Worm (Caenorhabditis elegans) whole organism, L4 larva: ENCODE data around the gene F58E2.5.

Experiments
- F10B5.3 ChIP-seq: sonication (generic microtip); optimal IDR thresholded peaks from 2 replicates; lab custom pipeline; 2016; ENCODE audit warnings: mild to moderate bottlenecking, missing genetic modification characterization, missing compliant biosample characterization
- R02D3.7 ChIP-seq: fragments of 150-350 bp; sonication (generic microtip); optimal IDR thresholded peaks from 3 replicates; lab custom pipeline; 2014; ENCODE audit warnings: missing biosample characterization, missing genetic modification characterization
- ZK337.2 ChIP-seq: fragments of 200-800 bp; sonication (Bioruptor generic); IDR thresholded peaks from 2 replicates; pipeline ENCODE4 v1.3.6; 2022; ENCODE audit warnings: missing genetic modification reagents, missing genetic modification characterization, missing compliant biosample characterization
- ZK546.5 ChIP-seq, 2 experiments: sonication (generic microtip); optimal IDR thresholded peaks; 2 replicates each; lab custom pipeline; 2017; ENCODE audit warnings: missing biosample characterization in 2 of 2, missing genetic modification characterization in 2 of 2
- aha-1 ChIP-seq: fragments of 150-350 bp; peaks from one replicate; lab custom pipeline; 2014; ENCODE audit warnings: missing biosample characterization, missing genetic modification characterization
- arid-1 ChIP-seq: fragments of 200-800 bp; sonication (Bioruptor generic); conservative IDR thresholded peaks from 2 replicates; pipeline ENCODE4 v1.3.6; 2022; ENCODE audit warnings: missing genetic modification reagents, missing genetic modification characterization, missing compliant biosample characterization
- attf-4 ChIP-seq: sonication (generic microtip); optimal IDR thresholded peaks from 3 replicates; lab custom pipeline; 2017; ENCODE audit warnings: missing biosample characterization, missing genetic modification characterization
- ceh-28 ChIP-seq: fragments of 150-350 bp; optimal IDR thresholded peaks from 2 replicates; lab custom pipeline; 2014; ENCODE audit warnings: missing biosample characterization, missing genetic modification reagents, missing genetic modification characterization
- ceh-32 ChIP-seq: sonication (generic microtip); optimal IDR thresholded peaks from 2 replicates; lab custom pipeline; 2016; ENCODE audit warnings: mild to moderate bottlenecking, missing genetic modification characterization, missing compliant biosample characterization; ENCODE audit not compliant: poor library complexity
- ceh-44 ChIP-seq: fragments of 200-800 bp; sonication (Bioruptor generic); IDR thresholded peaks from 2 replicates; pipeline ENCODE4 v1.3.6; 2022; ENCODE audit warnings: missing genetic modification reagents, missing genetic modification characterization, missing compliant biosample characterization
- ceh-82 ChIP-seq: sonication (generic microtip); optimal IDR thresholded peaks from 2 replicates; lab custom pipeline; 2017; ENCODE audit warnings: missing biosample characterization, missing genetic modification characterization
- daf-19 ChIP-seq: fragments of 200-800 bp; sonication (Bioruptor generic); conservative IDR thresholded peaks from 2 replicates; pipeline ENCODE4 v1.3.6; 2022; ENCODE audit warnings: missing genetic modification characterization, missing compliant biosample characterization
- dmd-8 ChIP-seq: fragments of 200-800 bp; sonication (Bioruptor generic); IDR thresholded peaks from 2 replicates; pipeline ENCODE4 v1.3.6; 2022; ENCODE audit warnings: missing genetic modification characterization, missing compliant biosample characterization
- duxl-1 ChIP-seq: sonication (generic microtip); optimal IDR thresholded peaks from 2 replicates; lab custom pipeline; 2016; ENCODE audit warnings: mild to moderate bottlenecking, missing genetic modification characterization, moderate library complexity, missing compliant biosample characterization; ENCODE audit not compliant: poor library complexity
- hlh-30 ChIP-seq: sonication (generic microtip); optimal IDR thresholded peaks from 2 replicates; lab custom pipeline; 2017; ENCODE audit warnings: antibody characterized with exemption, mild to moderate bottlenecking, missing genetic modification characterization, missing compliant biosample characterization; ENCODE audit not compliant: insufficient read depth
- lin-15B ChIP-seq: fragments of 150-350 bp; sonication (generic microtip); optimal IDR thresholded peaks from 3 replicates; lab custom pipeline; 2014; ENCODE audit warnings: missing biosample characterization, missing genetic modification characterization
- mdl-1 ChIP-seq, 2 experiments: fragments of 150-350 bp in 1 of 2; sonication (generic microtip) in 1 of 2; optimal IDR thresholded peaks; 2 replicates each; lab custom pipeline; 2014 to 2017; ENCODE audit warnings: missing biosample characterization in 2 of 2, missing genetic modification characterization in 2 of 2
- mdt-29 ChIP-seq: fragments of 200-800 bp; sonication (Bioruptor generic); IDR thresholded peaks from 2 replicates; pipeline ENCODE4 v1.3.6; 2022; ENCODE audit warnings: missing genetic modification reagents, missing genetic modification characterization, missing compliant biosample characterization
- mxl-3 ChIP-seq: fragments of 200-800 bp; sonication (Bioruptor generic); optimal IDR thresholded peaks from 2 replicates; lab custom pipeline; 2018; ENCODE audit warnings: mild to moderate bottlenecking, missing genetic modification characterization, missing compliant biosample characterization
- nhr-10 ChIP-seq: fragments of 150-350 bp; optimal IDR thresholded peaks from 2 replicates; lab custom pipeline; 2014; ENCODE audit warnings: missing biosample characterization, missing genetic modification characterization
- nhr-11 ChIP-seq: fragments of 150-350 bp; optimal IDR thresholded peaks from 2 replicates; lab custom pipeline; 2014; ENCODE audit warnings: missing biosample characterization, missing genetic modification characterization
- nhr-25 ChIP-seq: sonication (generic microtip); optimal IDR thresholded peaks from 2 replicates; lab custom pipeline; 2017; ENCODE audit warnings: missing genetic modification characterization, mild to moderate bottlenecking, missing compliant biosample characterization, antibody characterized with exemption, moderate library complexity, borderline replicate concordance; ENCODE audit not compliant: insufficient read depth
- nhr-28 ChIP-seq: fragments of 150-350 bp; optimal IDR thresholded peaks from 2 replicates; lab custom pipeline; 2014; ENCODE audit warnings: missing biosample characterization, missing genetic modification characterization
- snpc-4 ChIP-seq: fragments of 150-350 bp; optimal IDR thresholded peaks from 2 replicates; lab custom pipeline; 2014; ENCODE audit warnings: missing biosample characterization, missing genetic modification characterization
- spr-1 ChIP-seq: sonication (generic microtip); optimal IDR thresholded peaks from 2 replicates; lab custom pipeline; 2016; ENCODE audit warnings: mild to moderate bottlenecking, missing genetic modification characterization, missing compliant biosample characterization
- spr-3 ChIP-seq: fragments of 200-800 bp; sonication (Bioruptor generic); optimal IDR thresholded peaks from 2 replicates; lab custom pipeline; 2018; ENCODE audit warnings: mild to moderate bottlenecking, missing genetic modification characterization, missing compliant biosample characterization
- tag-97 ChIP-seq: fragments of 200-800 bp; sonication (Bioruptor generic); IDR thresholded peaks from 2 replicates; pipeline ENCODE4 v1.3.6; 2022; ENCODE audit warnings: missing genetic modification characterization, missing compliant biosample characterization
- unc-130 ChIP-seq: sonication (generic microtip); optimal IDR thresholded peaks from 2 replicates; lab custom pipeline; 2016; ENCODE audit warnings: missing genetic modification reagents, missing genetic modification characterization, missing compliant biosample characterization
- unc-62 ChIP-seq, 3 experiments: fragments of 150-350 bp in 1 of 3; sonication (generic microtip); optimal IDR thresholded peaks in 2 of 3; peaks in 1 of 3; 1 replicate in 1 of 3; 2 replicates in 2 of 3; lab custom pipeline; 2014 to 2017; ENCODE audit warnings: missing biosample characterization in 3 of 3, missing genetic modification characterization in 3 of 3, missing genetic modification reagents in 3 of 3, missing genotype in 1 of 3
- zag-1 ChIP-seq: fragments of 150-350 bp; optimal IDR thresholded peaks from 2 replicates; lab custom pipeline; 2014; ENCODE audit warnings: missing biosample characterization, missing genetic modification characterization
- zfp-2 ChIP-seq: sonication (generic microtip); optimal IDR thresholded peaks from 2 replicates; lab custom pipeline; 2016; ENCODE audit warnings: mild to moderate bottlenecking, missing genetic modification characterization, missing compliant biosample characterization
- zfp-3 ChIP-seq: fragments of 200-800 bp; sonication (Bioruptor generic); conservative IDR thresholded peaks from 2 replicates; pipeline ENCODE4 v1.3.6; 2022; ENCODE audit warnings: missing genetic modification reagents, missing genetic modification characterization, missing compliant biosample characterization
- ztf-11 ChIP-seq: fragments of 150-350 bp; optimal IDR thresholded peaks from 2 replicates; lab custom pipeline; 2014; ENCODE audit warnings: missing biosample characterization, missing genetic modification characterization

F58E2.5 gene

ce11 chrIV:3438022-3438421, 6.7 kb upstream of the F58E2.5 start, which contains the start of gene grd-13:
TSS of gene grd-13 (plus strand) at chrIV:3438312.
- no peak for TF ChIP-seq mdt-29 (GFP tag; lab: Robert Waterston, UW)
- peak in 1 of 2 experiments; percentile 32 for TF ChIP-seq unc-62 (GFP tag; optimal IDR thresholded peaks at IDR 0.05 in 1 of 2; lab: Kevin White, UChicago)
- no peak for TF ChIP-seq unc-62 (tag; optimal IDR thresholded peaks at IDR 0.05; lab: Kevin White, UChicago)

DNA sequence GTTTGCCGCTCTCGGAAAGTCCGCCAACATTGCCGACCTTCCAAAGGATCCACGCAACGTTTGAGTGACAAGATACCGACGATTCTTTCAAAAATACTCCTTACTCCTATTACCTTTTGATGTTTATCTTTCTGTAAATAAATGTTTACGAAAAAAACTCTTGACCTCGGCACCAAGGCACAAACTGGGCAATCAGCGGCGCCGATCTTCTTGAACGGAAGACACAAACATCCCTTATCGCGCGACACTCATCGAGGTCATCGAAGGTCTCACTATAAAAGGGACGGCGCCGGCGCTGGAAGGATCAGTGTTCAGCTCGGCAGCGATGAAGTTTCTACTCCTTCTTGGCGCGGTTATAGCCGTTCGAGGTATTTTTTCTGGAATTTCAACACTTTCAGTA, 5.4 kb upstream of the F58E2.5 start, which contains the start of gene grd-3:
Gene grd-3, plus strand, starts transcription at position 302 of the 400 bp plus-strand sequence.
- no peak for TF ChIP-seq ceh-32 (tag; lab: Kevin White, UChicago)
- TF ChIP-seq duxl-1 (tag; lab: Kevin White, UChicago): no peak
- TF ChIP-seq mdl-1 (tag; optimal IDR thresholded peaks at IDR 0.05; lab: Kevin White, UChicago): no peak
- TF ChIP-seq nhr-28 (tag; lab: Kevin White, UChicago): no peak
- no peak for TF ChIP-seq ZK546.5 (tag; optimal IDR thresholded peaks at IDR 0.05; lab: Kevin White, UChicago)
- no peak for TF ChIP-seq unc-62 (GFP tag; optimal IDR thresholded peaks at IDR 0.05 in 1 of 2; lab: Kevin White, UChicago)
- TF ChIP-seq unc-62 (tag; optimal IDR thresholded peaks at IDR 0.05; lab: Kevin White, UChicago): no peak
- no peak for TF ChIP-seq spr-1 (tag; lab: Kevin White, UChicago)
- TF ChIP-seq zfp-3 (GFP tag; lab: Robert Waterston, UW): no peak
- TF ChIP-seq zfp-2: no peak
- TF ChIP-seq tag-97 (GFP tag; lab: Robert Waterston, UW): no peak
- TF ChIP-seq lin-15B (tag; lab: Kevin White, UChicago): no peak
- no peak for TF ChIP-seq daf-19 (GFP tag; lab: Robert Waterston, UW)

- TF ChIP-seq ceh-82 (tag; lab: Kevin White, UChicago) (no peak), nhr-10 (tag; lab: Kevin White, UChicago) (no peak), R02D3.7 (tag; lab: Kevin White, UChicago) (no peak), ztf-11 (tag; lab: Kevin White, UChicago) (no peak), nhr-11 (no peak), nhr-25 (tag; lab: Kevin White, UChicago) (no peak)
- TF ChIP-seq, all 104 proteins: peak for 0
Observed at ce11 chrIV:3440848-3441247, 3.9 kb upstream of the F58E2.5 start, which contains the start of gene grd-10. TSS of gene grd-10 (plus strand) at chrIV:3441055.

ce11 chrIV:3442513-3442912, 2.2 kb upstream of the F58E2.5 start:
- no peak for TF ChIP-seq mxl-3 (GFP tag; lab: Kevin White, UChicago)
- no peak for TF ChIP-seq lin-15B (tag; lab: Kevin White, UChicago)
- peak; percentile 95 for TF ChIP-seq aha-1 (tag; lab: Kevin White, UChicago)
- TF ChIP-seq nhr-25 (tag; lab: Kevin White, UChicago): no peak
- no peak for TF ChIP-seq zag-1 (tag; lab: Kevin White, UChicago)
- no peak for TF ChIP-seq nhr-10 (tag; lab: Kevin White, UChicago)
- no peak for TF ChIP-seq attf-4 (tag; lab: Kevin White, UChicago)

ce11 chrIV:3444101-3444500, 613 bp upstream of the F58E2.5 start, which contains the start of gene F09D12.2:
TSS of gene F09D12.2 (minus strand) at chrIV:3444201.
- TF ChIP-seq zag-1 (tag; lab: Kevin White, UChicago) (no peak), hlh-30 (tag; lab: Kevin White, UChicago) (no peak), arid-1 (GFP tag; lab: Robert Waterston, UW) (no peak), mdt-29 (GFP tag; lab: Robert Waterston, UW) (no peak), mxl-3 (GFP tag; lab: Kevin White, UChicago) (no peak), spr-3 (GFP tag; lab: Kevin White, UChicago) (no peak), unc-130 (GFP tag; lab: Kevin White, UChicago) (no peak), ZK337.2 (no peak), duxl-1 (tag; lab: Kevin White, UChicago) (no peak), dmd-8 (GFP tag; lab: Robert Waterston, UW) (no peak), unc-62 (GFP tag; optimal IDR thresholded peaks at IDR 0.05 in 1 of 2; lab: Kevin White, UChicago) (no peak), unc-62 (tag; optimal IDR thresholded peaks at IDR 0.05; lab: Kevin White, UChicago) (no peak), ceh-28 (tag; lab: Kevin White, UChicago) (no peak), R02D3.7 (tag; lab: Kevin White, UChicago) (no peak), F10B5.3 (no peak), snpc-4 (tag; lab: Kevin White, UChicago) (no peak), ceh-44 (GFP tag; lab: Robert Waterston, UW) (no peak)
